Fruit fly (Drosophila melanogaster) whole organism, adult: Measurements from ENCODE around the gene Tg.

Source experiments
- CG14711 ChIP-seq: fragments of 200-800 bp; sonication (Bioruptor generic); optimal IDR thresholded peaks from 2 replicates; lab custom pipeline; 2018; ENCODE audit warnings: missing biosample characterization, mild to moderate bottlenecking, missing genetic modification characterization, moderate library complexity
- CG5204 ChIP-seq: fragments of 200-800 bp; sonication (Bioruptor generic); optimal IDR thresholded peaks from 2 replicates; lab custom pipeline; 2016; ENCODE audit warnings: missing biosample characterization, missing genetic modification characterization
- Clk ChIP-seq: fragments of 200-800 bp; sonication (Bioruptor generic); optimal IDR thresholded peaks from 2 replicates; lab custom pipeline; 2017; ENCODE audit warnings: missing biosample characterization, missing genetic modification characterization
- Hr96 ChIP-seq: fragments of 200-800 bp; sonication (Bioruptor generic); optimal IDR thresholded peaks from 2 replicates; lab custom pipeline; 2016; ENCODE audit warnings: missing biosample characterization, missing genetic modification characterization
- bab1 ChIP-seq: fragments of 200-800 bp; sonication (Bioruptor generic); optimal IDR thresholded peaks from 3 replicates; lab custom pipeline; 2019; ENCODE audit warnings: missing biosample characterization, mild to moderate bottlenecking, missing genetic modification characterization, moderate library complexity
- cic ChIP-seq: fragments of 200-800 bp; sonication (Bioruptor generic); optimal IDR thresholded peaks from 2 replicates; lab custom pipeline; 2017; ENCODE audit warnings: missing biosample characterization, mild to moderate bottlenecking, missing genetic modification characterization, moderate library complexity
- cnc ChIP-seq, 2 experiments: fragments of >200 bp; optimal IDR thresholded peaks; 2 replicates each; lab custom pipeline; 2017
- ovo ChIP-seq: fragments of 200-800 bp; sonication (Bioruptor generic); optimal IDR thresholded peaks from 2 replicates; lab custom pipeline; 2016; ENCODE audit warnings: missing biosample characterization, missing genetic modification characterization
- tj ChIP-seq: fragments of 200-800 bp; sonication (Bioruptor generic); optimal IDR thresholded peaks from 3 replicates; lab custom pipeline; 2017; ENCODE audit warnings: missing biosample characterization, mild to moderate bottlenecking, missing genetic modification characterization, moderate library complexity
- toe ChIP-seq: fragments of 200-800 bp; sonication (Bioruptor generic); optimal IDR thresholded peaks from 2 replicates; lab custom pipeline; 2016; ENCODE audit warnings: missing biosample characterization, missing genetic modification characterization

DNA sequence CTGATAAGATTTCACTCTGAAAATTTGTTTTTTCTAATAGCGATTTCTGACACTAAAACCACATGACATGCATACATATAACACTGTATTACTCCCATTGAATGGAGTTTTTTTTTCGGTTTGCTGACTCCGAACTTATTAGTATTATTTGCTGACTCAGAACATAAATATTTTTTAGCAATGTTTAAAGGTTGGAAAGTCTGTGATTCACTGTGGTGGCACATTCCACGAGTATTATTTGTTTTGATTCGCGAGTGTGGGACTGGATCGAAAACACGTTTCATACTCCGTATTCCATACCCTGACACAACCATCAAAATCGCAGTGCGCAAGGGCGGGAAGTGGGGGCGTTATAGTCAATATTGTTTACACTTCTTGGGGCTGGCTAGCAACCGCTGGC is 18.6 kb upstream of the Tg start:
- TF ChIP-seq CG5204 (GFP tag; lab: Kevin White, UChicago) (no peak), CG14711 (no peak), cic (GFP tag; lab: Kevin White, UChicago) (no peak), Clk (GFP tag; lab: Kevin White, UChicago) (no peak), Hr96 (GFP tag; lab: Kevin White, UChicago) (no peak), toe (GFP tag; lab: Kevin White, UChicago) (no peak), cnc (optimal IDR thresholded peaks at IDR 0.05; lab: Kevin White, UChicago) (no peak), ovo (no peak), tj (peak; percentile 96), bab1 (GFP tag; lab: Kevin White, UChicago) (no peak)
